Fruit fly (Drosophila melanogaster) whole organism, embryonic: ENCODE results near the gene CG33932.

Experiments
- Abd-B ChIP-seq: fragments of 200-800 bp; sonication (Bioruptor generic); optimal IDR thresholded peaks from 2 replicates; lab custom pipeline; 2018; ENCODE audit warnings: missing biosample characterization, mild to moderate bottlenecking, missing genetic modification characterization, moderate library complexity
- Antp ChIP-seq: fragments of 200-800 bp; sonication (Bioruptor generic); optimal IDR thresholded peaks from 3 replicates; lab custom pipeline; 2016; ENCODE audit warnings: missing biosample characterization, missing genetic modification characterization
- Asciz ChIP-seq: fragments of 200-800 bp; sonication (Bioruptor generic); optimal IDR thresholded peaks from 2 replicates; lab custom pipeline; 2017; ENCODE audit warnings: missing biosample characterization, mild to moderate bottlenecking, missing genetic modification characterization, missing genetic modification reagents
- B-H2 ChIP-seq: fragments of 200-800 bp; sonication (Bioruptor generic); optimal IDR thresholded peaks from 2 replicates; lab custom pipeline; 2018; ENCODE audit warnings: missing biosample characterization, mild to moderate bottlenecking, missing genetic modification characterization
- CG12219 ChIP-seq: fragments of 200-800 bp; sonication (Bioruptor generic); optimal IDR thresholded peaks from 3 replicates; lab custom pipeline; 2018; ENCODE audit warnings: missing biosample characterization, mild to moderate bottlenecking, missing genetic modification characterization
- CG13296 ChIP-seq: fragments of 200-800 bp; sonication (Bioruptor generic); optimal IDR thresholded peaks from 3 replicates; lab custom pipeline; 2018; ENCODE audit warnings: missing biosample characterization, mild to moderate bottlenecking, missing genetic modification characterization
- CG14050 ChIP-seq: fragments of 200-800 bp; sonication (Bioruptor generic); IDR thresholded peaks from 3 replicates; pipeline ENCODE4 v1.3.6; 2022; ENCODE audit warnings: missing biosample characterization, missing genetic modification characterization
- CG15073 ChIP-seq: fragments of 200-800 bp; sonication (Bioruptor generic); optimal IDR thresholded peaks from 2 replicates; lab custom pipeline; 2016; ENCODE audit warnings: missing biosample characterization, missing genetic modification characterization
- CG15269 ChIP-seq: fragments of 200-800 bp; sonication (Bioruptor generic); optimal IDR thresholded peaks from 2 replicates; lab custom pipeline; 2018; ENCODE audit warnings: missing biosample characterization, mild to moderate bottlenecking, missing genetic modification characterization, moderate library complexity
- CG15601 ChIP-seq: fragments of 200-800 bp; sonication (Bioruptor generic); optimal IDR thresholded peaks from 3 replicates; lab custom pipeline; 2019; ENCODE audit warnings: missing biosample characterization, mild to moderate bottlenecking, missing genetic modification characterization, moderate library complexity
- CG16815 ChIP-seq: fragments of 200-800 bp; sonication (Bioruptor generic); optimal IDR thresholded peaks from 3 replicates; lab custom pipeline; 2017; ENCODE audit warnings: missing biosample characterization, mild to moderate bottlenecking, missing genetic modification characterization
- CG17359 ChIP-seq: fragments of 200-800 bp; sonication (Bioruptor generic); optimal IDR thresholded peaks from 3 replicates; lab custom pipeline; 2018; ENCODE audit warnings: missing biosample characterization, mild to moderate bottlenecking, missing genetic modification characterization, moderate library complexity
- CG17361 ChIP-seq: fragments of 200-800 bp; sonication (Bioruptor generic); IDR thresholded peaks from 3 replicates; pipeline ENCODE4 v1.3.6; 2022; ENCODE audit warnings: missing biosample characterization, missing genetic modification characterization
- CG2875 ChIP-seq: fragments of 200-800 bp; sonication (Bioruptor generic); optimal IDR thresholded peaks from 2 replicates; lab custom pipeline; 2017; ENCODE audit warnings: missing biosample characterization, mild to moderate bottlenecking, missing genetic modification characterization, missing genetic modification reagents
- CG3065 ChIP-seq: fragments of 200-800 bp; sonication (Bioruptor generic); optimal IDR thresholded peaks from 2 replicates; lab custom pipeline; 2016; ENCODE audit warnings: missing biosample characterization, missing genetic modification characterization
- CG34224 ChIP-seq: fragments of 200-800 bp; sonication (Bioruptor generic); IDR thresholded peaks from 3 replicates; pipeline ENCODE4 v1.3.6; 2022; ENCODE audit warnings: missing biosample characterization, missing genetic modification characterization; ENCODE audit not compliant: partially characterized antibody
- CG6254 ChIP-seq: fragments of 200-800 bp; sonication (Bioruptor generic); optimal IDR thresholded peaks from 3 replicates; lab custom pipeline; 2017; ENCODE audit warnings: mild to moderate bottlenecking, missing biosample characterization, missing genetic modification reagents, missing genetic modification characterization
- CG7271 ChIP-seq: fragments of 200-800 bp; sonication (Bioruptor generic); optimal IDR thresholded peaks from 2 replicates; lab custom pipeline; 2018; ENCODE audit warnings: missing biosample characterization, mild to moderate bottlenecking, missing genetic modification characterization, moderate library complexity
- CG7556 ChIP-seq: fragments of 200-800 bp; sonication (Bioruptor generic); optimal IDR thresholded peaks from 2 replicates; lab custom pipeline; 2017; ENCODE audit warnings: missing biosample characterization, mild to moderate bottlenecking, missing genetic modification characterization
- Camta ChIP-seq: fragments of 200-800 bp; sonication (Bioruptor generic); optimal IDR thresholded peaks from 2 replicates; lab custom pipeline; 2016; ENCODE audit warnings: missing biosample characterization, missing genetic modification characterization
- MBD-R2 ChIP-seq: fragments of 200-800 bp; sonication (Bioruptor generic); IDR thresholded peaks from 2 replicates; pipeline ENCODE4 v1.3.6; 2022; ENCODE audit warnings: missing biosample characterization, missing genetic modification characterization
- Scr ChIP-seq: fragments of 200-800 bp; sonication (Bioruptor generic); IDR thresholded peaks from 2 replicates; pipeline ENCODE4 v1.3.6; 2022; ENCODE audit warnings: missing biosample characterization, missing genetic modification characterization; ENCODE audit not compliant: partially characterized antibody
- Sin3A ChIP-seq: fragments of >200 bp; optimal IDR thresholded peaks from 2 replicates; lab custom pipeline; 2018
- Six4 ChIP-seq: fragments of 200-800 bp; sonication (Bioruptor generic); optimal IDR thresholded peaks from 2 replicates; lab custom pipeline; 2016; ENCODE audit warnings: missing biosample characterization, missing genetic modification characterization
- Spps ChIP-seq: fragments of 200-800 bp; sonication (Bioruptor generic); optimal IDR thresholded peaks from 2 replicates; lab custom pipeline; 2018; ENCODE audit warnings: missing biosample characterization, mild to moderate bottlenecking, missing genetic modification characterization
- Sry-δ ChIP-seq: fragments of 200-800 bp; sonication (Bioruptor generic); optimal IDR thresholded peaks from 2 replicates; lab custom pipeline; 2016; ENCODE audit warnings: missing biosample characterization, missing genetic modification characterization
- Trl ChIP-seq, 3 experiments: fragments of >200 bp in 2 of 3; fragments of 200-800 bp in 1 of 3; sonication (Bioruptor generic) in 1 of 3; optimal IDR thresholded peaks; 2 replicates in 1 of 3; 3 replicates in 2 of 3; lab custom pipeline; 2016 to 2017; ENCODE audit warnings: missing biosample characterization in 1 of 3, missing genetic modification characterization in 1 of 3
- crol ChIP-seq: fragments of 200-800 bp; sonication (Bioruptor generic); IDR thresholded peaks from 2 replicates; pipeline ENCODE4 v1.3.6; 2022; ENCODE audit warnings: missing biosample characterization, missing genetic modification characterization
- dmrt11E ChIP-seq: fragments of 200-800 bp; sonication (Bioruptor generic); optimal IDR thresholded peaks from 3 replicates; lab custom pipeline; 2018; ENCODE audit warnings: missing biosample characterization, mild to moderate bottlenecking, missing genetic modification characterization, moderate library complexity
- esg ChIP-seq: fragments of 200-800 bp; sonication (Bioruptor generic); conservative IDR thresholded peaks from 2 replicates; pipeline ENCODE4 v1.3.6; 2022; ENCODE audit warnings: missing biosample characterization, missing genetic modification characterization
- exex ChIP-seq: fragments of 200-800 bp; sonication (Bioruptor generic); optimal IDR thresholded peaks from 4 replicates; lab custom pipeline; 2018; ENCODE audit warnings: missing biosample characterization, mild to moderate bottlenecking, missing genetic modification characterization, moderate library complexity
- ftz-f1 ChIP-seq: fragments of 200-800 bp; sonication (Bioruptor generic); optimal IDR thresholded peaks from 2 replicates; lab custom pipeline; 2016; ENCODE audit warnings: missing biosample characterization, missing genetic modification characterization
- her ChIP-seq: fragments of 200-800 bp; sonication (Bioruptor generic); optimal IDR thresholded peaks from 2 replicates; lab custom pipeline; 2016; ENCODE audit warnings: missing biosample characterization, missing genetic modification characterization
- hkb ChIP-seq, 2 experiments: fragments of 200-800 bp in 1 of 2; fragments of >200 bp in 1 of 2; sonication (Bioruptor generic) in 1 of 2; IDR thresholded peaks in 1 of 2; optimal IDR thresholded peaks in 1 of 2; 2 replicates each; pipeline versions ENCODE4 v1.3.6 to Lab custom; 2017 to 2022; ENCODE audit warnings: missing biosample characterization in 1 of 2, missing genetic modification characterization in 1 of 2
- kah ChIP-seq: fragments of 200-800 bp; sonication (Bioruptor generic); optimal IDR thresholded peaks from 2 replicates; lab custom pipeline; 2018; ENCODE audit warnings: missing biosample characterization, mild to moderate bottlenecking, missing genetic modification characterization
- lola ChIP-seq, 3 experiments: fragments of >200 bp in 2 of 3; fragments of 200-800 bp in 1 of 3; sonication (Bioruptor generic) in 1 of 3; optimal IDR thresholded peaks; 2 replicates each; lab custom pipeline; 2017 to 2019; ENCODE audit warnings: missing biosample characterization in 3 of 3, missing genetic modification characterization in 3 of 3, mild to moderate bottlenecking in 1 of 3, moderate library complexity in 1 of 3
- org-1 ChIP-seq: fragments of 200-800 bp; sonication (Bioruptor generic); optimal IDR thresholded peaks from 2 replicates; lab custom pipeline; 2017; ENCODE audit warnings: missing biosample characterization, missing genetic modification characterization
- pan ChIP-seq, 4 experiments: fragments of >200 bp in 3 of 4; fragments of 200-800 bp in 1 of 4; sonication (Bioruptor generic) in 1 of 4; optimal IDR thresholded peaks in 3 of 4; IDR thresholded peaks in 1 of 4; 2 replicates each; pipeline versions ENCODE4 v1.3.6 to Lab custom; 2017 to 2022; ENCODE audit warnings: missing biosample characterization in 2 of 4, missing genetic modification characterization in 2 of 4, mixed read lengths in 1 of 4
- pb ChIP-seq: fragments of 200-800 bp; sonication (Bioruptor generic); optimal IDR thresholded peaks from 3 replicates; lab custom pipeline; 2016; ENCODE audit warnings: missing biosample characterization, missing genetic modification characterization
- pnt ChIP-seq: fragments of 200-800 bp; sonication (Bioruptor generic); optimal IDR thresholded peaks from 3 replicates; lab custom pipeline; 2016; ENCODE audit warnings: missing biosample characterization, missing genetic modification characterization
- prd ChIP-seq, 3 experiments: fragments of >200 bp in 2 of 3; fragments of 200-800 bp in 1 of 3; sonication (Bioruptor generic) in 1 of 3; optimal IDR thresholded peaks in 2 of 3; IDR thresholded peaks in 1 of 3; 2 replicates in 2 of 3; 3 replicates in 1 of 3; pipeline versions ENCODE4 v1.3.6 to Lab custom; 2017 to 2022; ENCODE audit warnings: missing biosample characterization in 1 of 3, missing genetic modification characterization in 1 of 3
- ro ChIP-seq: fragments of 200-800 bp; sonication (Bioruptor generic); IDR thresholded peaks from 2 replicates; pipeline ENCODE4 v1.3.6; 2022; ENCODE audit warnings: missing biosample characterization, missing genetic modification characterization
- sc ChIP-seq, 3 experiments: fragments of >200 bp in 2 of 3; fragments of 200-800 bp in 1 of 3; sonication (Bioruptor generic) in 1 of 3; optimal IDR thresholded peaks; 2 replicates in 2 of 3; 3 replicates in 1 of 3; lab custom pipeline; 2017; ENCODE audit warnings: mild to moderate bottlenecking in 1 of 3, missing biosample characterization in 1 of 3, missing genetic modification characterization in 1 of 3, missing genetic modification reagents in 1 of 3
- tup ChIP-seq: fragments of 200-800 bp; sonication (Bioruptor generic); optimal IDR thresholded peaks from 2 replicates; lab custom pipeline; 2016; ENCODE audit warnings: missing biosample characterization, mild to moderate bottlenecking, missing genetic modification characterization, moderate library complexity
- zf30C ChIP-seq: fragments of 200-800 bp; sonication (Bioruptor generic); optimal IDR thresholded peaks from 3 replicates; lab custom pipeline; 2018; ENCODE audit warnings: missing biosample characterization, mild to moderate bottlenecking, missing genetic modification characterization
- zfh1 ChIP-seq: fragments of 200-800 bp; sonication (Bioruptor generic); IDR thresholded peaks from 3 replicates; pipeline ENCODE4 v1.3.6; 2022; ENCODE audit warnings: missing biosample characterization, missing genetic modification characterization

The CG33932 gene

dm6 chrX:19769821-19770519 lies 25.7 kb downstream of the CG33932 start (continued):
- TF ChIP-seq kah (GFP tag; lab: Kevin White, UChicago) (no peak), hkb (optimal IDR thresholded peaks at IDR 0.05; lab: Kevin White, UChicago) (no peak), hkb (GFP tag; IDR thresholded peaks at IDR 0.05; lab: Robert Waterston, UW) (peak; percentile 46; the same call in 1 of the 2 replicates), CG15073 (GFP tag; lab: Kevin White, UChicago) (no peak), pan (optimal IDR thresholded peaks at IDR 0.05; lab: Kevin White, UChicago) (no peak), pan (GFP tag; optimal IDR thresholded peaks at IDR 0.05 in 1 of 2, IDR thresholded peaks at IDR 0.05 in 1 of 2) (no peak), dmrt11E (peak; percentile 87), sc (optimal IDR thresholded peaks at IDR 0.05; lab: Kevin White, UChicago) (no peak), sc (GFP tag; optimal IDR thresholded peaks at IDR 0.05; lab: Kevin White, UChicago) (no peak), CG15601 (tag; lab: Kevin White, UChicago) (peak; percentile 33), crol (GFP tag; lab: Robert Waterston, UW) (peak; percentile 95), Abd-B (no peak), CG13296 (no peak), Asciz (GFP tag; lab: Kevin White, UChicago) (peak; percentile 5), Sin3A (lab: Kevin White, UChicago) (no peak), CG16815 (GFP tag; lab: Kevin White, UChicago) (peak; percentile 45), prd (optimal IDR thresholded peaks at IDR 0.05; lab: Kevin White, UChicago) (no peak), prd (GFP tag; IDR thresholded peaks at IDR 0.05; lab: Robert Waterston, UW) (peak; percentile 61; the same call in 2 of the 3 replicates), lola (GFP tag; optimal IDR thresholded peaks at IDR 0.05; lab: Kevin White, UChicago) (peak in 1 of 3 experiments; percentile 76), ftz-f1 (no peak), zf30C (GFP tag; lab: Kevin White, UChicago) (peak; percentile 83), CG7556 (GFP tag; lab: Kevin White, UChicago) (peak; percentile 43), CG15269 (tag; lab: Kevin White, UChicago) (peak; percentile 3), ro (GFP tag; lab: Robert Waterston, UW) (0 out of 2 replicates have a peak, but pooled peaks have one; percentile 10), tup (GFP tag; lab: Kevin White, UChicago) (no peak), Antp (GFP tag; lab: Kevin White, UChicago) (peak; percentile 29), Trl (optimal IDR thresholded peaks at IDR 0.05; lab: Kevin White, UChicago) (no peak), Trl (GFP tag; optimal IDR thresholded peaks at IDR 0.05; lab: Kevin White, UChicago) (peak; percentile 37), pb (GFP tag; lab: Kevin White, UChicago) (no peak), CG12219 (no peak), MBD-R2 (GFP tag; lab: Robert Waterston, UW) (no peak), CG17359 (tag; lab: Kevin White, UChicago) (peak; percentile 32), B-H2 (GFP tag; lab: Kevin White, UChicago) (no peak), CG17361 (peak; percentile 63), CG14050 (GFP tag; lab: Robert Waterston, UW) (no peak), CG2875 (GFP tag; lab: Kevin White, UChicago) (peak; percentile 29), Scr (GFP tag; lab: Robert Waterston, UW) (no peak), Six4 (GFP tag; lab: Kevin White, UChicago) (peak; percentile 42), her (GFP tag; lab: Kevin White, UChicago) (peak; percentile 16), org-1 (peak; percentile 26), zfh1 (GFP tag; lab: Robert Waterston, UW) (peak; percentile 65), CG6254 (GFP tag; lab: Kevin White, UChicago) (peak; percentile 33), CG3065 (GFP tag; lab: Kevin White, UChicago) (peak; percentile 0), Spps (tag; lab: Kevin White, UChicago) (peak; percentile 58), Sry-δ (GFP tag; lab: Kevin White, UChicago) (no peak), esg (GFP tag; lab: Robert Waterston, UW) (no peak), CG34224 (no peak), Camta (GFP tag; lab: Kevin White, UChicago) (peak; percentile 43), pnt (peak; percentile 21), exex (no peak), CG7271 (tag; lab: Kevin White, UChicago) (no peak)
